Fruit fly (Drosophila melanogaster) whole organism, prepupa: ENCODE results near the gene Had1.

ENCODE experiments used
- CG4318 ChIP-seq: fragments of 200-800 bp; sonication (Bioruptor generic); optimal IDR thresholded peaks from 3 replicates; lab custom pipeline; 2017; ENCODE audit warnings: missing biosample characterization, mild to moderate bottlenecking, missing genetic modification characterization
- CG6163 ChIP-seq: fragments of 200-800 bp; sonication (Bioruptor generic); IDR thresholded peaks from 3 replicates; pipeline ENCODE4 v1.3.6; 2022; ENCODE audit warnings: missing biosample characterization, missing genetic modification characterization
- CG6276 ChIP-seq: fragments of 200-800 bp; sonication (Bioruptor generic); optimal IDR thresholded peaks from 2 replicates; lab custom pipeline; 2017; ENCODE audit warnings: missing biosample characterization, mild to moderate bottlenecking, missing genetic modification characterization
- CG6808 ChIP-seq: fragments of 200-800 bp; sonication (Bioruptor generic); optimal IDR thresholded peaks from 3 replicates; lab custom pipeline; 2017; ENCODE audit warnings: missing biosample characterization, missing genetic modification characterization, mild to moderate bottlenecking, moderate library complexity, missing genetic modification reagents
- Hr4 ChIP-seq: fragments of 200-800 bp; sonication (Bioruptor generic); optimal IDR thresholded peaks from 3 replicates; lab custom pipeline; 2016; ENCODE audit warnings: missing biosample characterization, missing genetic modification characterization
- Lpt ChIP-seq: fragments of 200-800 bp; sonication (Bioruptor generic); optimal IDR thresholded peaks from 3 replicates; lab custom pipeline; 2016; ENCODE audit warnings: missing biosample characterization, missing genetic modification characterization
- Met ChIP-seq: fragments of 200-800 bp; sonication (Bioruptor generic); optimal IDR thresholded peaks from 3 replicates; lab custom pipeline; 2016; ENCODE audit warnings: missing biosample characterization, missing genetic modification characterization
- OdsH ChIP-seq: fragments of 200-800 bp; sonication (Bioruptor generic); optimal IDR thresholded peaks from 3 replicates; lab custom pipeline; 2016; ENCODE audit warnings: missing biosample characterization, missing genetic modification characterization
- Sox102F ChIP-seq: fragments of 200-800 bp; sonication (Bioruptor generic); optimal IDR thresholded peaks from 2 replicates; lab custom pipeline; 2016; ENCODE audit warnings: missing biosample characterization, mild to moderate bottlenecking, missing genetic modification characterization
- dsx ChIP-seq: fragments of 200-800 bp; optimal IDR thresholded peaks from 3 replicates; lab custom pipeline; 2019; ENCODE audit warnings: missing biosample characterization, mild to moderate bottlenecking, missing genetic modification characterization, moderate library complexity; ENCODE audit not compliant: poor library complexity, severe bottlenecking

dm6 chrX:16313078-16313875, 4.8 kb upstream of the Had1 start, which contains the start of the genes CG9915 and SWIP:
- TF ChIP-seq CG4318 (no peak), Lpt (no peak), CG6808 (GFP tag; lab: Kevin White, UChicago) (no peak), CG6163 (GFP tag; lab: Robert Waterston, UW) (no peak), Sox102F (GFP tag; lab: Kevin White, UChicago) (no peak), Hr4 (GFP tag; lab: Kevin White, UChicago) (no peak), Met (no peak), CG6276 (GFP tag; lab: Kevin White, UChicago) (no peak), OdsH (GFP tag; lab: Kevin White, UChicago) (no peak), dsx (GFP tag; lab: Kevin White, UChicago) (no peak)
